Worm (Caenorhabditis elegans) whole organism, L1 larva: ENCODE data around the gene lgc-13.

ENCODE experiments used
- C04F5.9 ChIP-seq: sonication (generic microtip); optimal IDR thresholded peaks from 2 replicates; lab custom pipeline; 2016; ENCODE audit warnings: missing genetic modification characterization, missing compliant biosample characterization
- F16B12.6 ChIP-seq: fragments of 150-350 bp; optimal IDR thresholded peaks from 2 replicates; lab custom pipeline; 2014; ENCODE audit warnings: missing biosample characterization, missing genetic modification characterization
- aly-2 ChIP-seq: fragments of 150-350 bp; optimal IDR thresholded peaks from 2 replicates; lab custom pipeline; 2014; ENCODE audit warnings: missing biosample characterization, missing genetic modification characterization
- blmp-1 ChIP-seq: fragments of 150-350 bp; optimal IDR thresholded peaks from 2 replicates; lab custom pipeline; 2014; ENCODE audit warnings: missing biosample characterization, missing genetic modification characterization
- ceh-88 ChIP-seq: fragments of 200-800 bp; sonication (Bioruptor generic); IDR thresholded peaks from 2 replicates; pipeline ENCODE4 v1.3.6; 2022; ENCODE audit warnings: missing genetic modification characterization, missing compliant biosample characterization
- dsc-1 ChIP-seq: sonication (generic microtip); optimal IDR thresholded peaks from 2 replicates; lab custom pipeline; 2016; ENCODE audit warnings: mild to moderate bottlenecking, missing genetic modification characterization, missing compliant biosample characterization
- efl-1 ChIP-seq, 4 experiments: fragments of 150-350 bp; optimal IDR thresholded peaks in 3 of 4; peaks in 1 of 4; 1 replicate in 1 of 4; 2 replicates in 3 of 4; lab custom pipeline; 2014; ENCODE audit warnings: missing biosample characterization in 2 of 4, missing genetic modification characterization in 2 of 4, missing genetic modification reagents in 2 of 4
- elt-2 ChIP-seq: sonication (generic microtip); optimal IDR thresholded peaks from 2 replicates; lab custom pipeline; 2016; ENCODE audit warnings: missing genetic modification characterization, mild to moderate bottlenecking, inconsistent platforms, missing compliant biosample characterization, missing genetic modification reagents
- fkh-4 ChIP-seq: sonication (generic microtip); optimal IDR thresholded peaks from 2 replicates; lab custom pipeline; 2016; ENCODE audit warnings: missing compliant biosample characterization, missing genetic modification characterization, borderline replicate concordance
- fkh-8 ChIP-seq: sonication (generic microtip); optimal IDR thresholded peaks from 2 replicates; lab custom pipeline; 2016; ENCODE audit warnings: mild to moderate bottlenecking, missing genetic modification characterization, missing compliant biosample characterization
- grh-1 ChIP-seq: fragments of 200-800 bp; sonication (Bioruptor generic); IDR thresholded peaks from 2 replicates; pipeline ENCODE4 v1.3.6; 2022; ENCODE audit warnings: missing genetic modification reagents, missing genetic modification characterization, missing compliant biosample characterization
- hlh-4 ChIP-seq: sonication (generic microtip); optimal IDR thresholded peaks from 2 replicates; lab custom pipeline; 2016; ENCODE audit warnings: mild to moderate bottlenecking, missing genetic modification characterization, missing compliant biosample characterization
- hpl-2 ChIP-seq: fragments of 150-350 bp; optimal IDR thresholded peaks from 2 replicates; lab custom pipeline; 2014; ENCODE audit warnings: missing biosample characterization, missing genetic modification reagents, missing genetic modification characterization
- lin-13 ChIP-seq: fragments of 150-350 bp; optimal IDR thresholded peaks from 2 replicates; lab custom pipeline; 2014; ENCODE audit warnings: missing biosample characterization, missing genetic modification reagents, missing genetic modification characterization
- lin-14 ChIP-seq: fragments of 200-800 bp; sonication (Bioruptor generic); optimal IDR thresholded peaks from 2 replicates; lab custom pipeline; 2018; ENCODE audit warnings: mild to moderate bottlenecking, missing genetic modification characterization, moderate library complexity, missing compliant biosample characterization
- lin-15B ChIP-seq: fragments of 150-350 bp; sonication (generic microtip); optimal IDR thresholded peaks from 3 replicates; lab custom pipeline; 2014; ENCODE audit warnings: missing biosample characterization, missing genetic modification characterization
- lin-35 ChIP-seq, 2 experiments: fragments of 150-350 bp; optimal IDR thresholded peaks; 2 replicates each; lab custom pipeline; 2014; ENCODE audit warnings: missing biosample characterization in 2 of 2, missing genetic modification characterization in 2 of 2, missing genetic modification reagents in 2 of 2
- lir-3 ChIP-seq: sonication (generic microtip); optimal IDR thresholded peaks from 2 replicates; lab custom pipeline; 2016; ENCODE audit warnings: mild to moderate bottlenecking, missing genetic modification characterization, moderate library complexity, missing compliant biosample characterization; ENCODE audit not compliant: poor library complexity
- lsy-2 ChIP-seq, 2 experiments: fragments of 150-350 bp; optimal IDR thresholded peaks; 2 replicates each; lab custom pipeline; 2014; ENCODE audit warnings: missing biosample characterization in 2 of 2, missing genetic modification characterization in 2 of 2
- mab-9 ChIP-seq: fragments of 200-800 bp; sonication (Bioruptor generic); IDR thresholded peaks from 2 replicates; pipeline ENCODE4 v1.3.6; 2022; ENCODE audit warnings: missing genetic modification reagents, missing genetic modification characterization, missing compliant biosample characterization
- mep-1 ChIP-seq: fragments of 150-350 bp; optimal IDR thresholded peaks from 2 replicates; lab custom pipeline; 2014; ENCODE audit warnings: missing biosample characterization, missing genetic modification characterization
- nhr-12 ChIP-seq: sonication (generic microtip); optimal IDR thresholded peaks from 2 replicates; lab custom pipeline; 2017; ENCODE audit warnings: missing biosample characterization, missing genetic modification characterization
- nhr-19 ChIP-seq: fragments of 200-800 bp; sonication (Bioruptor generic); conservative IDR thresholded peaks from 2 replicates; pipeline ENCODE4 v1.3.6; 2022; ENCODE audit warnings: missing genetic modification characterization, missing compliant biosample characterization
- nhr-20 ChIP-seq: sonication (generic microtip); optimal IDR thresholded peaks from 2 replicates; lab custom pipeline; 2016; ENCODE audit warnings: mild to moderate bottlenecking, missing genetic modification characterization, missing compliant biosample characterization
- nhr-237 ChIP-seq: fragments of 150-350 bp; optimal IDR thresholded peaks from 2 replicates; lab custom pipeline; 2014; ENCODE audit warnings: missing biosample characterization, missing genetic modification characterization
- nhr-47 ChIP-seq: sonication (generic microtip); optimal IDR thresholded peaks from 2 replicates; lab custom pipeline; 2016; ENCODE audit warnings: mild to moderate bottlenecking, missing genetic modification characterization, moderate library complexity, missing compliant biosample characterization
- nhr-71 ChIP-seq: sonication (generic microtip); optimal IDR thresholded peaks from 2 replicates; lab custom pipeline; 2016; ENCODE audit warnings: mild to moderate bottlenecking, missing genetic modification characterization, moderate library complexity, missing compliant biosample characterization
- nhr-76 ChIP-seq: sonication (generic microtip); optimal IDR thresholded peaks from 2 replicates; lab custom pipeline; 2017; ENCODE audit warnings: missing biosample characterization, missing genetic modification characterization
- pax-3 ChIP-seq: fragments of 200-800 bp; sonication (Bioruptor generic); optimal IDR thresholded peaks from 2 replicates; lab custom pipeline; 2018; ENCODE audit warnings: mild to moderate bottlenecking, missing genetic modification characterization, moderate library complexity, missing compliant biosample characterization
- pqm-1 ChIP-seq: sonication (generic microtip); optimal IDR thresholded peaks from 3 replicates; lab custom pipeline; 2017; ENCODE audit warnings: missing biosample characterization, missing genetic modification characterization
- rnt-1 ChIP-seq: sonication (generic microtip); optimal IDR thresholded peaks from 2 replicates; lab custom pipeline; 2016; ENCODE audit warnings: mild to moderate bottlenecking, missing genetic modification characterization, moderate library complexity, missing compliant biosample characterization
- snpc-4 ChIP-seq: fragments of 150-350 bp; optimal IDR thresholded peaks from 2 replicates; lab custom pipeline; 2014; ENCODE audit warnings: missing biosample characterization, missing genetic modification characterization
- snu-23 ChIP-seq: sonication (generic microtip); optimal IDR thresholded peaks from 2 replicates; lab custom pipeline; 2016; ENCODE audit warnings: missing genetic modification characterization, missing compliant biosample characterization
- sox-4 ChIP-seq: sonication (generic microtip); optimal IDR thresholded peaks from 2 replicates; lab custom pipeline; 2016; ENCODE audit warnings: missing genetic modification characterization, missing compliant biosample characterization
- tbx-2 ChIP-seq: sonication (generic microtip); optimal IDR thresholded peaks from 2 replicates; lab custom pipeline; 2016; ENCODE audit warnings: missing genetic modification characterization, missing compliant biosample characterization
- tlp-1 ChIP-seq: fragments of 150-350 bp; optimal IDR thresholded peaks from 2 replicates; lab custom pipeline; 2014; ENCODE audit warnings: missing biosample characterization, missing genetic modification characterization
- unc-130 ChIP-seq: fragments of 150-350 bp; optimal IDR thresholded peaks from 2 replicates; lab custom pipeline; 2017; ENCODE audit warnings: missing biosample characterization, missing genetic modification characterization, inconsistent platforms
- unc-30 ChIP-seq: sonication (generic microtip); optimal IDR thresholded peaks from 2 replicates; lab custom pipeline; 2017; ENCODE audit warnings: missing biosample characterization, missing genetic modification characterization
- xbp-1 ChIP-seq: sonication (generic microtip); optimal IDR thresholded peaks from 2 replicates; lab custom pipeline; 2016; ENCODE audit warnings: missing genetic modification characterization, missing compliant biosample characterization

The lgc-13 gene

ce11 chrX:12154055-12154898 lies 45.3 kb downstream of the lgc-13 start, which contains the start of gene mfsd-11:
TSS of gene mfsd-11 (minus strand) at chrX:12154105.
- TF ChIP-seq xbp-1 (tag; lab: Kevin White, UChicago) (no peak), ceh-88 (GFP tag; lab: Robert Waterston, UW) (no peak), elt-2 (tag; lab: Kevin White, UChicago) (peak; percentile 26), nhr-12 (tag; lab: Kevin White, UChicago) (no peak), hlh-4 (tag; lab: Kevin White, UChicago) (no peak), tbx-2 (tag; lab: Kevin White, UChicago) (no peak)

ce11 chrX:12158641-12159040 lies 49.7 kb downstream of the lgc-13 start:
- peak; percentile 68 for TF ChIP-seq nhr-71
- TF ChIP-seq nhr-19 (GFP tag; lab: Robert Waterston, UW) = no peak
- TF ChIP-seq nhr-47 (tag; lab: Kevin White, UChicago) = peak; percentile 40
- no peak for TF ChIP-seq lin-35 (GFP tag; optimal IDR thresholded peaks at IDR 0.05; lab: Kevin White, UChicago)
- TF ChIP-seq nhr-20 (tag; lab: Kevin White, UChicago) = peak; percentile 7
- TF ChIP-seq fkh-4 (tag; lab: Kevin White, UChicago) = no peak
- TF ChIP-seq lin-13 (GFP tag; lab: Kevin White, UChicago) = no peak
- TF ChIP-seq unc-130 = peak; percentile 80
- peak; percentile 91 for TF ChIP-seq dsc-1
- TF ChIP-seq unc-30 (tag; lab: Kevin White, UChicago) = no peak
- peak; percentile 52 for TF ChIP-seq lin-14 (GFP tag; lab: Kevin White, UChicago)
- no peak for TF ChIP-seq tlp-1 (tag; lab: Kevin White, UChicago)
- TF ChIP-seq pax-3 (tag; lab: Kevin White, UChicago) = peak; percentile 18
- no peak for TF ChIP-seq F16B12.6
- TF ChIP-seq C04F5.9 = no peak
- peak in 1 of 2 experiments; percentile 33 for TF ChIP-seq lsy-2 (tag; optimal IDR thresholded peaks at IDR 0.05; lab: Kevin White, UChicago)
- no peak for TF ChIP-seq pqm-1 (tag; lab: Kevin White, UChicago)
- no peak for TF ChIP-seq blmp-1 (tag; lab: Kevin White, UChicago)
- peak; percentile 22 for TF ChIP-seq lir-3 (tag; lab: Kevin White, UChicago)
- peak; percentile 71 for TF ChIP-seq fkh-8 (tag; lab: Kevin White, UChicago)
- no peak for TF ChIP-seq hpl-2 (GFP tag; lab: Kevin White, UChicago)
- peak; percentile 25 for TF ChIP-seq rnt-1
- no peak for TF ChIP-seq snpc-4 (tag; lab: Kevin White, UChicago)
- no peak for TF ChIP-seq lin-15B (tag; lab: Kevin White, UChicago)
- no peak for TF ChIP-seq nhr-12 (tag; lab: Kevin White, UChicago)
- no peak for TF ChIP-seq efl-1 (optimal IDR thresholded peaks at IDR 0.05; lab: Kevin White, UChicago)
- no peak for TF ChIP-seq efl-1 (GFP tag; optimal IDR thresholded peaks at IDR 0.05 in 1 of 2; lab: Kevin White, UChicago)
- TF ChIP-seq snu-23 (GFP tag; lab: Kevin White, UChicago) = peak; percentile 16
- no peak for TF ChIP-seq mab-9 (GFP tag; lab: Robert Waterston, UW)
- TF ChIP-seq mep-1 = peak; percentile 0
- TF ChIP-seq nhr-237 = no peak
- TF ChIP-seq nhr-76 (tag; lab: Kevin White, UChicago) = no peak
- peak; percentile 52 for TF ChIP-seq sox-4 (tag; lab: Kevin White, UChicago)
- no peak for TF ChIP-seq grh-1 (GFP tag; lab: Robert Waterston, UW)
- no peak for TF ChIP-seq aly-2 (tag; lab: Kevin White, UChicago)
